Worm (Caenorhabditis elegans) whole organism, L4 larva: ENCODE results near the gene gly-20.

Experiments used
- F10B5.3 ChIP-seq: sonication (generic microtip); optimal IDR thresholded peaks from 2 replicates; lab custom pipeline; 2016; ENCODE audit warnings: mild to moderate bottlenecking, missing genetic modification characterization, missing compliant biosample characterization
- F26F4.8 ChIP-seq: fragments of 200-800 bp; sonication (Bioruptor generic); conservative IDR thresholded peaks from 2 replicates; pipeline ENCODE4 v1.3.6; 2022; ENCODE audit warnings: missing genetic modification characterization, missing compliant biosample characterization
- R02D3.7 ChIP-seq: fragments of 150-350 bp; sonication (generic microtip); optimal IDR thresholded peaks from 3 replicates; lab custom pipeline; 2014; ENCODE audit warnings: missing biosample characterization, missing genetic modification characterization
- T20F7.1 ChIP-seq: fragments of 200-800 bp; sonication (Bioruptor generic); optimal IDR thresholded peaks from 2 replicates; lab custom pipeline; 2018; ENCODE audit warnings: mild to moderate bottlenecking, missing genetic modification characterization, missing compliant biosample characterization
- Y5F2A.4 ChIP-seq: fragments of 200-800 bp; sonication (Bioruptor generic); optimal IDR thresholded peaks from 2 replicates; lab custom pipeline; 2018; ENCODE audit warnings: mild to moderate bottlenecking, missing genetic modification characterization, missing compliant biosample characterization
- ZK337.2 ChIP-seq: fragments of 200-800 bp; sonication (Bioruptor generic); IDR thresholded peaks from 2 replicates; pipeline ENCODE4 v1.3.6; 2022; ENCODE audit warnings: missing genetic modification reagents, missing genetic modification characterization, missing compliant biosample characterization
- ZK546.5 ChIP-seq, 2 experiments: sonication (generic microtip); optimal IDR thresholded peaks; 2 replicates each; lab custom pipeline; 2017; ENCODE audit warnings: missing biosample characterization in 2 of 2, missing genetic modification characterization in 2 of 2
- aha-1 ChIP-seq: fragments of 150-350 bp; peaks from one replicate; lab custom pipeline; 2014; ENCODE audit warnings: missing biosample characterization, missing genetic modification characterization
- aly-2 ChIP-seq: sonication (generic microtip); optimal IDR thresholded peaks from 2 replicates; lab custom pipeline; 2018; ENCODE audit warnings: missing biosample characterization, missing genetic modification characterization
- attf-4 ChIP-seq: sonication (generic microtip); optimal IDR thresholded peaks from 3 replicates; lab custom pipeline; 2017; ENCODE audit warnings: missing biosample characterization, missing genetic modification characterization
- ceh-32 ChIP-seq: sonication (generic microtip); optimal IDR thresholded peaks from 2 replicates; lab custom pipeline; 2016; ENCODE audit warnings: mild to moderate bottlenecking, missing genetic modification characterization, missing compliant biosample characterization; ENCODE audit not compliant: poor library complexity
- ceh-62 ChIP-seq: sonication (generic microtip); optimal IDR thresholded peaks from 2 replicates; lab custom pipeline; 2017; ENCODE audit warnings: missing biosample characterization, missing genetic modification characterization
- daf-12 ChIP-seq: fragments of 150-350 bp; optimal IDR thresholded peaks from 2 replicates; lab custom pipeline; 2014; ENCODE audit warnings: missing biosample characterization, missing genetic modification reagents, missing genetic modification characterization
- daf-16 ChIP-seq, 3 experiments: sonication (generic microtip); optimal IDR thresholded peaks; 2 replicates each; lab custom pipeline; 2016 to 2017; ENCODE audit warnings: missing genetic modification characterization in 3 of 3, missing genetic modification reagents in 3 of 3, mild to moderate bottlenecking in 2 of 3, missing compliant biosample characterization in 2 of 3, missing biosample characterization in 1 of 3, moderate library complexity in 1 of 3
- dmd-9 ChIP-seq: fragments of 200-800 bp; sonication (Bioruptor generic); IDR thresholded peaks from 2 replicates; pipeline ENCODE4 v1.3.6; 2022; ENCODE audit warnings: missing genetic modification reagents, missing genetic modification characterization, missing compliant biosample characterization
- dpl-1 ChIP-seq: fragments of 150-350 bp; optimal IDR thresholded peaks from 2 replicates; lab custom pipeline; 2014; ENCODE audit warnings: missing biosample characterization, missing genetic modification reagents, missing genetic modification characterization
- duxl-1 ChIP-seq: sonication (generic microtip); optimal IDR thresholded peaks from 2 replicates; lab custom pipeline; 2016; ENCODE audit warnings: mild to moderate bottlenecking, missing genetic modification characterization, moderate library complexity, missing compliant biosample characterization; ENCODE audit not compliant: poor library complexity
- egl-43 ChIP-seq: fragments of 200-800 bp; sonication (Bioruptor generic); IDR thresholded peaks from 2 replicates; pipeline ENCODE4 v1.3.6; 2022; ENCODE audit warnings: missing genetic modification reagents, missing genetic modification characterization, missing compliant biosample characterization
- hif-1 ChIP-seq, 2 experiments: sonication (generic microtip); optimal IDR thresholded peaks; 2 replicates each; lab custom pipeline; 2016 to 2017; ENCODE audit warnings: missing compliant biosample characterization in 2 of 2, missing genetic modification characterization in 2 of 2, missing genetic modification reagents in 2 of 2, missing genotype in 2 of 2, mild to moderate bottlenecking in 1 of 2
- hmg-1.1 ChIP-seq: fragments of 200-800 bp; sonication (Bioruptor generic); IDR thresholded peaks from 2 replicates; pipeline ENCODE4 v1.3.6; 2022; ENCODE audit warnings: missing genetic modification reagents, missing genetic modification characterization, missing compliant biosample characterization
- lin-1 ChIP-seq: fragments of 200-800 bp; sonication (Bioruptor generic); IDR thresholded peaks from 2 replicates; pipeline ENCODE4 v1.3.6; 2022; ENCODE audit warnings: missing genetic modification reagents, missing genetic modification characterization, missing compliant biosample characterization
- lin-13 ChIP-seq: fragments of 150-350 bp; optimal IDR thresholded peaks from 2 replicates; lab custom pipeline; 2014; ENCODE audit warnings: missing biosample characterization, missing genetic modification reagents, missing genetic modification characterization
- lir-3 ChIP-seq: sonication (generic microtip); optimal IDR thresholded peaks from 2 replicates; lab custom pipeline; 2016; ENCODE audit warnings: mild to moderate bottlenecking, missing genetic modification characterization, missing compliant biosample characterization
- madf-5 ChIP-seq, 2 experiments: fragments of 200-800 bp; sonication (Bioruptor generic); IDR thresholded peaks; 2 replicates each; pipeline ENCODE4 v1.3.6; 2022; ENCODE audit warnings: missing compliant biosample characterization in 2 of 2, missing genetic modification characterization in 2 of 2
- madf-9 ChIP-seq: fragments of 200-800 bp; sonication (Bioruptor generic); conservative IDR thresholded peaks from 2 replicates; pipeline ENCODE4 v1.3.6; 2022; ENCODE audit warnings: missing genetic modification reagents, missing genetic modification characterization, missing compliant biosample characterization
- mdl-1 ChIP-seq, 2 experiments: fragments of 150-350 bp in 1 of 2; sonication (generic microtip) in 1 of 2; optimal IDR thresholded peaks; 2 replicates each; lab custom pipeline; 2014 to 2017; ENCODE audit warnings: missing biosample characterization in 2 of 2, missing genetic modification characterization in 2 of 2
- mes-2 ChIP-seq: sonication (generic microtip); optimal IDR thresholded peaks from 2 replicates; lab custom pipeline; 2016; ENCODE audit warnings: missing genotype, mild to moderate bottlenecking, missing genetic modification characterization, missing compliant biosample characterization; ENCODE audit not compliant: poor library complexity, severe bottlenecking
- mxl-3 ChIP-seq: fragments of 200-800 bp; sonication (Bioruptor generic); optimal IDR thresholded peaks from 2 replicates; lab custom pipeline; 2018; ENCODE audit warnings: mild to moderate bottlenecking, missing genetic modification characterization, missing compliant biosample characterization
- nhr-10 ChIP-seq: fragments of 150-350 bp; optimal IDR thresholded peaks from 2 replicates; lab custom pipeline; 2014; ENCODE audit warnings: missing biosample characterization, missing genetic modification characterization
- nhr-102 ChIP-seq: sonication (generic microtip); optimal IDR thresholded peaks from 2 replicates; lab custom pipeline; 2016; ENCODE audit warnings: mild to moderate bottlenecking, missing genetic modification characterization, moderate library complexity, missing compliant biosample characterization
- nhr-11 ChIP-seq: fragments of 150-350 bp; optimal IDR thresholded peaks from 2 replicates; lab custom pipeline; 2014; ENCODE audit warnings: missing biosample characterization, missing genetic modification characterization
- nhr-6 ChIP-seq: fragments of 150-350 bp; optimal IDR thresholded peaks from 2 replicates; lab custom pipeline; 2014; ENCODE audit warnings: missing biosample characterization, missing genetic modification characterization
- pha-4 ChIP-seq, 2 experiments: fragments of 150-350 bp in 1 of 2; fragments of 200-800 bp in 1 of 2; sonication (Bioruptor generic) in 1 of 2; IDR thresholded peaks in 1 of 2; optimal IDR thresholded peaks in 1 of 2; 2 replicates each; pipeline versions ENCODE4 v1.3.6 to Lab custom; 2014 to 2022; ENCODE audit warnings: missing genetic modification characterization in 2 of 2, missing genetic modification reagents in 2 of 2, missing biosample characterization in 1 of 2, missing compliant biosample characterization in 1 of 2
- php-3 ChIP-seq: fragments of 200-800 bp; sonication (Bioruptor generic); IDR thresholded peaks from 2 replicates; pipeline ENCODE4 v1.3.6; 2022; ENCODE audit warnings: missing genetic modification reagents, missing genetic modification characterization, missing compliant biosample characterization
- sdz-12 ChIP-seq: fragments of 200-800 bp; sonication (Bioruptor generic); optimal IDR thresholded peaks from 2 replicates; lab custom pipeline; 2018; ENCODE audit warnings: mild to moderate bottlenecking, missing genetic modification characterization, missing compliant biosample characterization
- unc-39 ChIP-seq: sonication (generic microtip); optimal IDR thresholded peaks from 2 replicates; lab custom pipeline; 2017; ENCODE audit warnings: missing biosample characterization, missing genetic modification characterization
- unc-62 ChIP-seq, 3 experiments: fragments of 150-350 bp in 1 of 3; sonication (generic microtip); optimal IDR thresholded peaks in 2 of 3; peaks in 1 of 3; 1 replicate in 1 of 3; 2 replicates in 2 of 3; lab custom pipeline; 2014 to 2017; ENCODE audit warnings: missing biosample characterization in 3 of 3, missing genetic modification characterization in 3 of 3, missing genetic modification reagents in 3 of 3, missing genotype in 1 of 3
- zfp-2 ChIP-seq: sonication (generic microtip); optimal IDR thresholded peaks from 2 replicates; lab custom pipeline; 2016; ENCODE audit warnings: mild to moderate bottlenecking, missing genetic modification characterization, missing compliant biosample characterization

Gene gly-20

DNA sequence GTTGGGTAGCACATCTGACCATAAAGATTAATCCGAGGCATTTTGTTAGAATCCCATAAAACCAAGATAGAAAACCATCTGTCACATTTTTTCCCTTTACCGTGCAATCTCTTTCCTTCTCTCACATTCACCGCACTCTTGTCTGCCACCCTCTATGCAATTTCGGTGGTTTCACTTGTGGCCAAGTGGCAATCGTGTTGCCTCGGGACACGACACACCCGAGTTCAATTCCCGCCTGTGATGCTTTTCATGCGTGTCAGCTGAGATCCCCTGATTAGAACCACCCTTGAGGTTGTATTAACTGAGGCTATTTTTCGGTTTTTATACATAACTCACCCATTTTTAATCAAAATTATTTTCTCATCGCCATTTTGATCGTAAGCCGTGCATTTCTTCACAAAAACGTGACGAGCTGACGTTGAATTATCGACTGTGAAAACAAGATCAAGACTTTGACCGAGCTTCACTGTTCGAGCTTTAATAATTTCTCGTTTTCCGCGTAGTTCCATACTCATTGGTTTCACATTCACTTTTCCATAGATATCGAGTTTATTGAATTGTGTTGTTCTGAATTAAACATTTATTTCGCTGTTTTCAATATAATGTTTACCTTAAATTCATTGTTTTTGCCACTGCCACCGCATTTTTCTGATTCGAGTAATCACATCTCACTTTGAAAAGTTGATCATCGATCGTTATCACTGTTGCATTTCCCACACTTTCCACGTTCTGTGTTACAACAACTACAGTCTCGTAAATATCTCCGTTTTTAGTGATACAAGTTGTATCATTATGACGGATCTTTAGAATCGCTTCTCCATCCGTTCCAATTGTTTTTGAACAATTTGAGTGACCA, 31.9 kb downstream of the gly-20 start (continued):
- TF ChIP-seq pha-4 (GFP tag; IDR thresholded peaks at IDR 0.05; lab: Robert Waterston, UW): peak; percentile 99
- no peak for TF ChIP-seq pha-4 (tag; optimal IDR thresholded peaks at IDR 0.05; lab: Kevin White, UChicago)
- peak in 1 of 2 experiments; percentile 49 for TF ChIP-seq mdl-1 (tag; optimal IDR thresholded peaks at IDR 0.05; lab: Kevin White, UChicago)
- TF ChIP-seq hmg-1.1 (GFP tag; lab: Robert Waterston, UW): peak; percentile 93
- TF ChIP-seq nhr-102 (tag; lab: Kevin White, UChicago): peak; percentile 94
- TF ChIP-seq ceh-32 (tag; lab: Kevin White, UChicago): peak; percentile 54
- TF ChIP-seq madf-9: peak; percentile 97
- no peak for TF ChIP-seq unc-39 (tag; lab: Kevin White, UChicago)
- peak; percentile 93 for TF ChIP-seq mes-2 (tag; lab: Kevin White, UChicago)
- TF ChIP-seq dpl-1 (GFP tag; lab: Kevin White, UChicago): peak; percentile 56
- TF ChIP-seq ceh-62 (tag; lab: Kevin White, UChicago): no peak
- peak; percentile 71 for TF ChIP-seq T20F7.1 (GFP tag; lab: Kevin White, UChicago)
- peak; percentile 76 for TF ChIP-seq nhr-10 (tag; lab: Kevin White, UChicago)
- peak; percentile 91 for TF ChIP-seq duxl-1 (tag; lab: Kevin White, UChicago)
- TF ChIP-seq R02D3.7: peak; percentile 45
- TF ChIP-seq daf-12 (tag; lab: Kevin White, UChicago): no peak
- TF ChIP-seq nhr-6 (tag; lab: Kevin White, UChicago): peak; percentile 84
- TF ChIP-seq dmd-9 (GFP tag; lab: Robert Waterston, UW): peak; percentile 96
- TF ChIP-seq madf-5 (GFP tag; IDR thresholded peaks at IDR 0.05; lab: Robert Waterston, UW): peak; percentile 97 to 99
- peak; percentile 97 for TF ChIP-seq Y5F2A.4 (GFP tag; lab: Kevin White, UChicago)
- TF ChIP-seq F26F4.8 (GFP tag; lab: Robert Waterston, UW): peak; percentile 100
- TF ChIP-seq ZK546.5 (tag; optimal IDR thresholded peaks at IDR 0.05; lab: Kevin White, UChicago): peak in 1 of 2 experiments; percentile 28
- TF ChIP-seq aly-2 (tag; lab: Kevin White, UChicago): no peak
- TF ChIP-seq F10B5.3: peak; percentile 88
- TF ChIP-seq mxl-3 (GFP tag; lab: Kevin White, UChicago): peak; percentile 95
- TF ChIP-seq php-3 (GFP tag; lab: Robert Waterston, UW): peak; percentile 95
- TF ChIP-seq daf-16 (GFP tag; optimal IDR thresholded peaks at IDR 0.05; lab: Kevin White, UChicago): peak; percentile 89 to 98
- TF ChIP-seq daf-16 (tag; optimal IDR thresholded peaks at IDR 0.05; lab: Kevin White, UChicago): peak; percentile 87
- peak; percentile 87 for TF ChIP-seq lin-13 (GFP tag; lab: Kevin White, UChicago)
- TF ChIP-seq, all 104 proteins: peak for 86

DNA sequence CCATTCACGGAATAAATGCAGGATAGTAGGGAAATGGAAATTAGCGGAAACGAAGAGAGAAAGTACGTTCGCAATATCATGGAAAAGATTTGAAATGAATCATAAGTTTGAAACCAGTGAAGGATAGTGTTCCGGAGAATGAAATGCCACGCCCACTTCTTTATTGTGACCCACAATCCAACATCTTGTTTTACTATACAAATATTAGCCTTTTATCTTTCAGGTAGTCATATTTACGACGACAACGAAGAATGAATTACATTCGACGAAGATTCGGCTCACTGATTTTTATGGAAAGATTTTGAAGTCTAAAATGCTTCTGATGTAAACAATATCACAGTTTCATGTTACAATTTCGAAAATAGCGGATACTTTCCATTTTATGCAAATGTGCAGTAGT, 34.4 kb downstream of the gly-20 start, which contains the start of gene cutl-18:
Gene cutl-18, minus strand, starts transcription at position 101 of the 400 bp plus-strand sequence.
- TF ChIP-seq aha-1 (peak; percentile 13), lin-1 (GFP tag; lab: Robert Waterston, UW) (no peak)

- TF ChIP-seq ZK337.2 (GFP tag; lab: Robert Waterston, UW) (no peak), hif-1 (tag; optimal IDR thresholded peaks at IDR 0.05; lab: Kevin White, UChicago) (no peak), nhr-11 (tag; lab: Kevin White, UChicago) (no peak), zfp-2 (no peak), unc-62 (GFP tag; optimal IDR thresholded peaks at IDR 0.05 in 1 of 2; lab: Kevin White, UChicago) (peak in 1 of 2 experiments; percentile 8), unc-62 (tag; optimal IDR thresholded peaks at IDR 0.05; lab: Kevin White, UChicago) (no peak), aly-2 (tag; lab: Kevin White, UChicago) (no peak), egl-43 (GFP tag; lab: Robert Waterston, UW) (no peak), aha-1 (peak; percentile 72), attf-4 (tag; lab: Kevin White, UChicago) (no peak), sdz-12 (no peak), lir-3 (tag; lab: Kevin White, UChicago) (no peak)
These were observed 38.5 kb downstream of the gly-20 start for ce11 chrV:11320860-11321259.
